Fruit fly (Drosophila melanogaster): ENCODE data around the gene CG45072.
A peak's percentile ranks its signal among the peaks of the same experiment; 100 is the strongest.

dm6 chr3R:30076088-30076487 lies 47.0 kb downstream of the CG45072 start:
- TF ChIP-seq Hr78 (GFP tag; optimal IDR thresholded peaks at IDR 0.05) (no peak), psq (GFP tag; optimal IDR thresholded peaks at IDR 0.05) (peak; percentile 15), HLH106 (tag; optimal IDR thresholded peaks at IDR 0.05) (peak; percentile 8), Jra (GFP tag; optimal IDR thresholded peaks at IDR 0.05) (no peak), pan (optimal IDR thresholded peaks at IDR 0.05) (no peak)

All from whole organism, wandering third instar larva.